Worm (Caenorhabditis elegans) whole organism, young adult: ENCODE measurements around the gene F15B9.10.

Source experiments
- D2030.7 ChIP-seq: fragments of 200-800 bp; sonication (Bioruptor generic); IDR thresholded peaks from 2 replicates; pipeline ENCODE4 v1.3.6; 2022; ENCODE audit warnings: missing genetic modification reagents, missing genetic modification characterization, missing compliant biosample characterization
- F22D6.2 ChIP-seq: sonication (generic microtip); optimal IDR thresholded peaks from 2 replicates; lab custom pipeline; 2016; ENCODE audit warnings: mild to moderate bottlenecking, missing genetic modification characterization, missing compliant biosample characterization
- F23B12.7 ChIP-seq: sonication (generic microtip); optimal IDR thresholded peaks from 2 replicates; lab custom pipeline; 2017; ENCODE audit warnings: missing genetic modification characterization, mild to moderate bottlenecking, missing compliant biosample characterization, antibody characterized with exemption, moderate library complexity; ENCODE audit not compliant: insufficient read depth
- F33H1.4 ChIP-seq: fragments of 200-800 bp; sonication (Bioruptor generic); IDR thresholded peaks from 2 replicates; pipeline ENCODE4 v1.3.6; 2022; ENCODE audit warnings: missing genetic modification reagents, missing genetic modification characterization, missing compliant biosample characterization
- F37B4.10 ChIP-seq: fragments of 200-800 bp; sonication (Bioruptor generic); IDR thresholded peaks from 2 replicates; pipeline ENCODE4 v1.3.6; 2022; ENCODE audit warnings: missing genetic modification characterization, missing compliant biosample characterization
- F39B2.1 ChIP-seq: fragments of 200-800 bp; sonication (Bioruptor generic); IDR thresholded peaks from 2 replicates; pipeline ENCODE4 v1.3.6; 2022; ENCODE audit warnings: missing genetic modification reagents, missing genetic modification characterization, missing compliant biosample characterization
- F49E8.2 ChIP-seq: sonication (generic microtip); optimal IDR thresholded peaks from 3 replicates; lab custom pipeline; 2017; ENCODE audit warnings: missing genetic modification characterization, mild to moderate bottlenecking, missing compliant biosample characterization, antibody characterized with exemption, moderate library complexity; ENCODE audit not compliant: insufficient read depth
- F52B5.7 ChIP-seq: sonication (generic microtip); optimal IDR thresholded peaks from 2 replicates; lab custom pipeline; 2016; ENCODE audit warnings: mild to moderate bottlenecking, missing genetic modification characterization, missing compliant biosample characterization
- K11D2.4 ChIP-seq: fragments of 200-800 bp; sonication (Bioruptor generic); IDR thresholded peaks from 2 replicates; pipeline ENCODE4 v1.3.6; 2022; ENCODE audit warnings: missing genetic modification reagents, missing genetic modification characterization, missing compliant biosample characterization
- Y53G8AR.9 ChIP-seq: fragments of 200-800 bp; sonication (Bioruptor generic); conservative IDR thresholded peaks from 2 replicates; pipeline ENCODE4 v1.3.6; 2022; ENCODE audit warnings: missing genetic modification reagents, missing genetic modification characterization, missing compliant biosample characterization
- Y56A3A.18 ChIP-seq: fragments of 200-800 bp; sonication (Bioruptor generic); IDR thresholded peaks from 2 replicates; pipeline ENCODE4 v1.3.6; 2022; ENCODE audit warnings: missing genetic modification reagents, missing genetic modification characterization, missing compliant biosample characterization
- ama-1 ChIP-seq, 3 experiments: fragments of 150-350 bp in 1 of 3; sonication (generic microtip) in 2 of 3; optimal IDR thresholded peaks; 2 replicates each; lab custom pipeline; 2014 to 2018; ENCODE audit warnings: missing biosample characterization in 2 of 3, missing genetic modification characterization in 2 of 3, missing genetic modification reagents in 2 of 3
- aptf-3 ChIP-seq: fragments of 200-800 bp; sonication (Bioruptor generic); IDR thresholded peaks from 2 replicates; pipeline ENCODE4 v1.3.6; 2022; ENCODE audit warnings: missing genetic modification characterization, missing compliant biosample characterization
- athp-1 ChIP-seq: sonication (generic microtip); optimal IDR thresholded peaks from 2 replicates; lab custom pipeline; 2017; ENCODE audit warnings: mild to moderate bottlenecking, missing genetic modification characterization, missing compliant biosample characterization
- attf-5 ChIP-seq: fragments of 200-800 bp; sonication (Bioruptor generic); optimal IDR thresholded peaks from 2 replicates; lab custom pipeline; 2018; ENCODE audit warnings: mild to moderate bottlenecking, missing genetic modification characterization, missing compliant biosample characterization
- attf-6 ChIP-seq: fragments of 200-800 bp; sonication (Bioruptor generic); IDR thresholded peaks from 2 replicates; pipeline ENCODE4 v1.3.6; 2022; ENCODE audit warnings: missing genetic modification reagents, missing genetic modification characterization, missing compliant biosample characterization
- cebp-1 ChIP-seq, 2 experiments: fragments of 200-800 bp in 1 of 2; sonication (Bioruptor generic) in 1 of 2; sonication (generic microtip) in 1 of 2; IDR thresholded peaks in 1 of 2; optimal IDR thresholded peaks in 1 of 2; 2 replicates each; pipeline versions ENCODE4 v1.3.6 to Lab custom; 2017 to 2022; ENCODE audit warnings: missing compliant biosample characterization in 2 of 2, missing genetic modification characterization in 2 of 2, mild to moderate bottlenecking in 1 of 2, missing genetic modification reagents in 1 of 2, moderate library complexity in 1 of 2
- ceh-79 ChIP-seq: sonication (generic microtip); optimal IDR thresholded peaks from 2 replicates; lab custom pipeline; 2017; ENCODE audit warnings: mild to moderate bottlenecking, missing genetic modification characterization, missing compliant biosample characterization
- egrh-3 ChIP-seq: fragments of 200-800 bp; sonication (Bioruptor generic); IDR thresholded peaks from 2 replicates; pipeline ENCODE4 v1.3.6; 2022; ENCODE audit warnings: missing genetic modification reagents, missing genetic modification characterization, missing compliant biosample characterization
- ets-4 ChIP-seq: fragments of 200-800 bp; sonication (Bioruptor generic); optimal IDR thresholded peaks from 2 replicates; lab custom pipeline; 2018; ENCODE audit warnings: mild to moderate bottlenecking, missing genetic modification characterization, missing compliant biosample characterization
- hmg-1.2 ChIP-seq: fragments of 200-800 bp; sonication (Bioruptor generic); IDR thresholded peaks from 2 replicates; pipeline ENCODE4 v1.3.6; 2022; ENCODE audit warnings: missing genetic modification reagents, missing genetic modification characterization, missing compliant biosample characterization
- hrde-1 ChIP-seq: sonication (generic microtip); optimal IDR thresholded peaks from 2 replicates; lab custom pipeline; 2016; ENCODE audit warnings: missing genetic modification characterization, mild to moderate bottlenecking, missing compliant biosample characterization, moderate library complexity, missing genotype, missing genetic modification reagents, borderline replicate concordance
- hsf-1 ChIP-seq: fragments of 200-800 bp; sonication (Bioruptor generic); IDR thresholded peaks from 2 replicates; pipeline ENCODE4 v1.3.6; 2022; ENCODE audit warnings: missing genetic modification reagents, missing genetic modification characterization, missing compliant biosample characterization
- lin-26 ChIP-seq: fragments of 200-800 bp; sonication (Bioruptor generic); IDR thresholded peaks from 2 replicates; pipeline ENCODE4 v1.3.6; 2022; ENCODE audit warnings: missing genetic modification reagents, missing genetic modification characterization, missing compliant biosample characterization
- lin-35 ChIP-seq, 3 experiments: fragments of 150-350 bp in 2 of 3; sonication (generic microtip) in 1 of 3; optimal IDR thresholded peaks; 2 replicates each; lab custom pipeline; 2014 to 2018; ENCODE audit warnings: missing biosample characterization in 3 of 3, missing genetic modification characterization in 3 of 3, missing genetic modification reagents in 3 of 3
- lin-54 ChIP-seq: fragments of 200-800 bp; sonication (Bioruptor generic); optimal IDR thresholded peaks from 2 replicates; lab custom pipeline; 2018; ENCODE audit warnings: mild to moderate bottlenecking, missing genetic modification characterization, missing compliant biosample characterization
- lsl-1 ChIP-seq: fragments of 200-800 bp; sonication (Bioruptor generic); optimal IDR thresholded peaks from 2 replicates; lab custom pipeline; 2018; ENCODE audit warnings: mild to moderate bottlenecking, missing genetic modification characterization, moderate library complexity, missing compliant biosample characterization
- lsy-27 ChIP-seq: sonication (generic microtip); optimal IDR thresholded peaks from 2 replicates; lab custom pipeline; 2017; ENCODE audit warnings: missing genetic modification characterization, mild to moderate bottlenecking, missing compliant biosample characterization, antibody characterized with exemption, missing genotype, borderline replicate concordance; ENCODE audit not compliant: insufficient read depth
- madf-10 ChIP-seq: sonication (generic microtip); optimal IDR thresholded peaks from 2 replicates; lab custom pipeline; 2016; ENCODE audit warnings: mild to moderate bottlenecking, missing genetic modification characterization, missing compliant biosample characterization
- madf-3 ChIP-seq: fragments of 200-800 bp; sonication (Bioruptor generic); IDR thresholded peaks from 2 replicates; pipeline ENCODE4 v1.3.6; 2022; ENCODE audit warnings: missing genetic modification reagents, missing genetic modification characterization, missing compliant biosample characterization
- madf-6 ChIP-seq: fragments of 200-800 bp; sonication (Bioruptor generic); IDR thresholded peaks from 2 replicates; pipeline ENCODE4 v1.3.6; 2022; ENCODE audit warnings: missing genetic modification reagents, missing genetic modification characterization, missing compliant biosample characterization
- mxl-1 ChIP-seq: sonication (generic microtip); optimal IDR thresholded peaks from 2 replicates; lab custom pipeline; 2016; ENCODE audit warnings: missing genetic modification characterization, missing compliant biosample characterization
- nhr-27 ChIP-seq: fragments of 200-800 bp; sonication (Bioruptor generic); optimal IDR thresholded peaks from 2 replicates; lab custom pipeline; 2018; ENCODE audit warnings: mild to moderate bottlenecking, missing genetic modification characterization, moderate library complexity, missing compliant biosample characterization
- snpc-1.3 ChIP-seq: sonication (generic microtip); optimal IDR thresholded peaks from 2 replicates; lab custom pipeline; 2017; ENCODE audit warnings: missing genetic modification characterization, mild to moderate bottlenecking, missing compliant biosample characterization, antibody characterized with exemption, moderate library complexity, missing genotype, missing genetic modification reagents; ENCODE audit not compliant: insufficient read depth
- snpc-3.4 ChIP-seq: sonication (generic microtip); optimal IDR thresholded peaks from 2 replicates; lab custom pipeline; 2017; ENCODE audit warnings: missing genetic modification characterization, mild to moderate bottlenecking, missing compliant biosample characterization, antibody characterized with exemption, moderate library complexity, missing genotype, missing genetic modification reagents
- snpc-4 ChIP-seq, 5 experiments: fragments of 150-350 bp in 1 of 5; sonication (generic microtip) in 4 of 5; optimal IDR thresholded peaks; 2 replicates each; lab custom pipeline; 2014 to 2018; ENCODE audit warnings: missing genetic modification characterization in 5 of 5, missing biosample characterization in 3 of 5, antibody characterized with exemption in 2 of 5, mild to moderate bottlenecking in 2 of 5, missing compliant biosample characterization in 2 of 5, missing genotype in 2 of 5, moderate library complexity in 2 of 5, missing genetic modification reagents in 1 of 5
- tbp1 ChIP-seq: fragments of 200-800 bp; sonication (Bioruptor generic); optimal IDR thresholded peaks from 2 replicates; lab custom pipeline; 2018; ENCODE audit warnings: mild to moderate bottlenecking, missing genetic modification characterization, missing compliant biosample characterization
- tlf-1 ChIP-seq: fragments of 200-800 bp; sonication (Bioruptor generic); optimal IDR thresholded peaks from 2 replicates; lab custom pipeline; 2018; ENCODE audit warnings: mild to moderate bottlenecking, missing genetic modification characterization, missing compliant biosample characterization
- unc-130 ChIP-seq: sonication (generic microtip); optimal IDR thresholded peaks from 2 replicates; lab custom pipeline; 2016; ENCODE audit warnings: missing genetic modification reagents, missing genetic modification characterization, missing compliant biosample characterization
- zfh-2 ChIP-seq: fragments of 200-800 bp; sonication (Bioruptor generic); conservative IDR thresholded peaks from 2 replicates; pipeline ENCODE4 v1.3.6; 2022; ENCODE audit warnings: missing genetic modification reagents, missing genetic modification characterization, missing compliant biosample characterization
- ztf-22 ChIP-seq: fragments of 200-800 bp; sonication (Bioruptor generic); optimal IDR thresholded peaks from 2 replicates; lab custom pipeline; 2018; ENCODE audit warnings: mild to moderate bottlenecking, missing genetic modification characterization, moderate library complexity, missing compliant biosample characterization

Gene F15B9.10

ce11 chrV:13006754-13007153 is 2.0 kb downstream of the F15B9.10 start:
- TF ChIP-seq hmg-1.2 (GFP tag; lab: Robert Waterston, UW), result 0 out of 2 replicates have a peak, but pooled peaks have one; percentile 14
- TF ChIP-seq mxl-1, result peak; percentile 20
- no peak for TF ChIP-seq lsy-27 (tag; lab: Kevin White, UChicago)
- no peak for TF ChIP-seq Y56A3A.18 (GFP tag; lab: Robert Waterston, UW)
- TF ChIP-seq hsf-1, result peak; percentile 47; the same call in 1 of the 2 replicates
- no peak for TF ChIP-seq ztf-22 (GFP tag; lab: Kevin White, UChicago)
- TF ChIP-seq F33H1.4, result 0 out of 2 replicates have a peak, but pooled peaks have one; percentile 7
- TF ChIP-seq Y53G8AR.9 (GFP tag; lab: Robert Waterston, UW), result peak; percentile 25; the same call in 1 of the 2 replicates
- TF ChIP-seq hrde-1 (tag; lab: Kevin White, UChicago), result peak; percentile 88
- TF ChIP-seq snpc-1.3 (tag; lab: Kevin White, UChicago), result peak; percentile 43
- TF ChIP-seq athp-1 (tag; lab: Kevin White, UChicago), result peak; percentile 51
- TF ChIP-seq F37B4.10 (GFP tag; lab: Robert Waterston, UW), result no peak
- TF ChIP-seq tlf-1 (GFP tag; lab: Kevin White, UChicago), result peak; percentile 39
- TF ChIP-seq madf-6 (GFP tag; lab: Robert Waterston, UW), result peak; percentile 49; the same call in 1 of the 2 replicates
- TF ChIP-seq ama-1 (optimal IDR thresholded peaks at IDR 0.05; lab: Kevin White, UChicago), result no peak
- peak in 1 of 2 experiments; percentile 61 for TF ChIP-seq ama-1 (GFP tag; optimal IDR thresholded peaks at IDR 0.05; lab: Kevin White, UChicago)
- TF ChIP-seq cebp-1 (GFP tag; IDR thresholded peaks at IDR 0.05; lab: Robert Waterston, UW), result no peak
- peak; percentile 19 for TF ChIP-seq cebp-1 (tag; optimal IDR thresholded peaks at IDR 0.05; lab: Kevin White, UChicago)
- no peak for TF ChIP-seq F22D6.2 (tag; lab: Kevin White, UChicago)
- TF ChIP-seq snpc-3.4 (tag; lab: Kevin White, UChicago), result peak; percentile 16
- TF ChIP-seq snpc-4 (GFP tag; optimal IDR thresholded peaks at IDR 0.05; lab: Kevin White, UChicago), result no peak
- TF ChIP-seq snpc-4 (tag; optimal IDR thresholded peaks at IDR 0.05; lab: Kevin White, UChicago), result peak in 2 of 4 experiments; percentile 2 to 24
- peak; percentile 72 for TF ChIP-seq F49E8.2 (tag; lab: Kevin White, UChicago)
- TF ChIP-seq lsl-1, result peak; percentile 1
- TF ChIP-seq madf-3, result 0 out of 2 replicates have a peak, but pooled peaks have one; percentile 2
- peak; percentile 30 for TF ChIP-seq lin-54 (GFP tag; lab: Kevin White, UChicago)

DNA sequence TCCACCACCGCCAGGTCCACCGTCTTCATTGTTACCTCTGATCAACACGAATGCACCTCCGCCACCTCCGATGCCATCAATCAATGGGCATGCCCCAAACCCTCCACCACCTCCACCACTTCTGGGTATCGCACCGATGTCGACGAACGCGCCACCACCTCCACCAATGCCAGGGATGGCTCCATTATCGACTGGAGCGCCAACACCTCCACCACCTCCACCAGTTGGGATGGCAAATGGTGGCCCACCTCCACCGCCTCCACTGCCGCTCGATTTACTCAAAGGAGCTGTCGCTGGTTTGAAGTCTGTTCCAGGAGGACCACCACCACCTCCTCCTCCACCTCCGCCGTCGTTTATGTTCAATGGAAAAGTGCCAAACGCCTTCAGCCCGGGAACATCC is 4.4 kb downstream of the F15B9.10 start:
- TF ChIP-seq lin-26 (GFP tag; lab: Robert Waterston, UW) (0 out of 2 replicates have a peak, but pooled peaks have one; percentile 34), lsy-27 (tag; lab: Kevin White, UChicago) (no peak), madf-6 (GFP tag; lab: Robert Waterston, UW) (no peak), F39B2.1 (GFP tag; lab: Robert Waterston, UW) (no peak), D2030.7 (GFP tag; lab: Robert Waterston, UW) (peak; percentile 24; the same call in 1 of the 2 replicates), aptf-3 (no peak), zfh-2 (peak; percentile 88), F37B4.10 (GFP tag; lab: Robert Waterston, UW) (0 out of 2 replicates have a peak, but pooled peaks have one; percentile 25), K11D2.4 (GFP tag; lab: Robert Waterston, UW) (0 out of 2 replicates have a peak, but pooled peaks have one; percentile 11), egrh-3 (peak; percentile 69), Y53G8AR.9 (GFP tag; lab: Robert Waterston, UW) (no peak)

- TF ChIP-seq nhr-27 (no peak), madf-10 (tag; lab: Kevin White, UChicago) (peak; percentile 58), attf-6 (GFP tag; lab: Robert Waterston, UW) (no peak), snpc-1.3 (tag; lab: Kevin White, UChicago) (peak; percentile 85), F52B5.7 (peak; percentile 22), F23B12.7 (tag; lab: Kevin White, UChicago) (peak; percentile 76), Y53G8AR.9 (GFP tag; lab: Robert Waterston, UW) (peak; percentile 29; the same call in 1 of the 2 replicates), attf-5 (no peak), unc-130 (GFP tag; lab: Kevin White, UChicago) (peak; percentile 27), hsf-1 (no peak), ceh-79 (tag; lab: Kevin White, UChicago) (no peak), lin-35 (GFP tag; optimal IDR thresholded peaks at IDR 0.05; lab: Kevin White, UChicago) (peak in 1 of 3 experiments; percentile 56), tbp1 (GFP tag; lab: Kevin White, UChicago) (peak; percentile 90), ets-4 (GFP tag; lab: Kevin White, UChicago) (no peak)
Observed at ce11 chrV:13003378-13003777, 5.3 kb downstream of the F15B9.10 start.
